Worm (Caenorhabditis elegans) whole organism, mixed stage, embryonic: ENCODE measurements around the gene Y43F8B.28.

Source experiments
- flh-1 ChIP-seq: fragments of 200-800 bp; sonication (Bioruptor generic); optimal IDR thresholded peaks from 2 replicates; lab custom pipeline; 2018; ENCODE audit warnings: mild to moderate bottlenecking, missing genetic modification characterization, moderate library complexity, missing compliant biosample characterization
- ham-2 ChIP-seq: fragments of 200-800 bp; sonication (Bioruptor generic); optimal IDR thresholded peaks from 2 replicates; lab custom pipeline; 2018; ENCODE audit warnings: mild to moderate bottlenecking, missing genetic modification characterization, missing compliant biosample characterization
- snpc-4 ChIP-seq: fragments of 150-350 bp; optimal IDR thresholded peaks from 2 replicates; lab custom pipeline; 2014; ENCODE audit warnings: missing biosample characterization, missing genetic modification characterization
- ztf-11 ChIP-seq: fragments of 150-350 bp; optimal IDR thresholded peaks from 2 replicates; lab custom pipeline; 2014; ENCODE audit warnings: missing biosample characterization, missing genetic modification characterization

DNA sequence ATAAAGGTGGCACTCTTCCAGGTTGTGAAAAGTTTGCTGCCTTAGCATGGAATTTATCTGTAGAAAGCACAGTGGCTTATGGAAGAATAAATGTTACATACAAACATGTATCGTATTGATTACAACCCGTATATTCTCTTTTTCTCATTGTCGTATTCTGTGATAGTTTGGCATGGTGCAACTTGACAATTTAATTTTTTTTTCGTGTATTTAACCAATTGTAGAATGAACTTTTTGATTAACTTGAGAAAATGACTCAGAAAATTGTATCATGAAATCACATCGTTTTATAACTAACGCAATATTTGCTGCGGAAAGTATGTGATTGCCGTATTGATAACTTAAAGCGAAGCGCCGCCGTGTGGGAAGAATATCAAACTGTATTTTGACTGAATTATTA, 28.0 kb upstream of the Y43F8B.28 start, which contains the start of gene Y43F8B.24:
- TF ChIP-seq ztf-11 (tag; lab: Kevin White, UChicago) (no peak), flh-1 (GFP tag; lab: Kevin White, UChicago) (no peak), snpc-4 (tag; lab: Kevin White, UChicago) (no peak), ham-2 (GFP tag; lab: Kevin White, UChicago) (no peak)
